Worm (Caenorhabditis elegans): ENCODE measurements around the gene C04G6.11.
A peak's percentile ranks its signal among the peaks of the same experiment; 100 is the strongest.

The C04G6.11 gene

ce11 chrII:5056254-5056653 lies 47.4 kb downstream of the C04G6.11 start (continued):
- TF ChIP-seq lin-54 (GFP tag; optimal IDR thresholded peaks at IDR 0.05): peak; percentile 35
- no peak for TF ChIP-seq B0261.1 (tag; optimal IDR thresholded peaks at IDR 0.05)
- peak; percentile 29; the same call in 1 of the 2 replicates for TF ChIP-seq D2030.7 (GFP tag; IDR thresholded peaks at IDR 0.05)
- no peak for TF ChIP-seq aptf-2 (GFP tag; conservative IDR thresholded peaks at IDR 0.05)
- peak; percentile 26 for TF ChIP-seq him-1 (tag; optimal IDR thresholded peaks at IDR 0.05)
- TF ChIP-seq F33H1.4 (GFP tag; IDR thresholded peaks at IDR 0.05): peak; percentile 12; the same call in 1 of the 2 replicates
- TF ChIP-seq rcor-1 (GFP tag; IDR thresholded peaks at IDR 0.05): peak; percentile 49; the same call in 1 of the 2 replicates
- no peak for TF ChIP-seq cebp-2 (GFP tag; IDR thresholded peaks at IDR 0.05)
- peak; percentile 50; the same call in 1 of the 2 replicates for TF ChIP-seq pbrm-1 (GFP tag; IDR thresholded peaks at IDR 0.05)
- TF ChIP-seq pha-4 (tag; optimal IDR thresholded peaks at IDR 0.05): no peak
- peak; percentile 26 for TF ChIP-seq die-1 (tag; optimal IDR thresholded peaks at IDR 0.05)
- TF ChIP-seq B0336.3 (GFP tag; IDR thresholded peaks at IDR 0.05): peak; percentile 89
- TF ChIP-seq dpl-1 (GFP tag; optimal IDR thresholded peaks at IDR 0.05): no peak
- 0 out of 2 replicates have a peak, but pooled peaks have one; percentile 4 for TF ChIP-seq madf-3 (GFP tag; IDR thresholded peaks at IDR 0.05)
- no peak for TF ChIP-seq ccch-3 (GFP tag; optimal IDR thresholded peaks at IDR 0.05)
- peak; percentile 65; the same call in 1 of the 2 replicates for TF ChIP-seq hsf-1 (GFP tag; IDR thresholded peaks at IDR 0.05)
- TF ChIP-seq akir-1 (GFP tag; optimal IDR thresholded peaks at IDR 0.05): no peak

- TF ChIP-seq sea-2 (GFP tag; IDR thresholded peaks at IDR 0.05) (no peak), F10E7.11 (tag; optimal IDR thresholded peaks at IDR 0.05) (no peak), unc-62 (GFP tag; optimal IDR thresholded peaks at IDR 0.05) (no peak), Y53G8AR.9 (GFP tag; conservative IDR thresholded peaks at IDR 0.05) (peak; percentile 52; the same call in 1 of the 2 replicates), akir-1 (GFP tag; optimal IDR thresholded peaks at IDR 0.05) (no peak), nhr-27 (tag; optimal IDR thresholded peaks at IDR 0.05) (no peak), snpc-1.3 (tag; optimal IDR thresholded peaks at IDR 0.05; ENCODE audit: insufficient read depth) (peak; percentile 60), snpc-3.4 (tag; optimal IDR thresholded peaks at IDR 0.05) (peak; percentile 81), lir-1 (GFP tag; conservative IDR thresholded peaks at IDR 0.05) (peak; percentile 39; the same call in 1 of the 2 replicates), rec-8 (tag; optimal IDR thresholded peaks at IDR 0.05) (no peak), him-1 (tag; optimal IDR thresholded peaks at IDR 0.05) (no peak), ceh-79 (tag; optimal IDR thresholded peaks at IDR 0.05) (no peak), unc-130 (GFP tag; optimal IDR thresholded peaks at IDR 0.05) (no peak), F55B11.4 (tag; optimal IDR thresholded peaks at IDR 0.05; ENCODE audit: borderline replicate concordance, insufficient read depth) (no peak), snpc-1.1 (tag; optimal IDR thresholded peaks at IDR 0.05; ENCODE audit: insufficient read depth) (peak; percentile 81), let-526 (GFP tag; IDR thresholded peaks at IDR 0.05) (no peak), tlf-1 (GFP tag; optimal IDR thresholded peaks at IDR 0.05) (peak; percentile 85), F33H1.4 (GFP tag; IDR thresholded peaks at IDR 0.05) (peak; percentile 96), C17E4.6 (GFP tag; IDR thresholded peaks at IDR 0.05) (no peak), lag-1 (GFP tag; IDR thresholded peaks at IDR 0.05) (no peak), hsf-1 (GFP tag; IDR thresholded peaks at IDR 0.05) (peak; percentile 72), ZK185.1 (tag; optimal IDR thresholded peaks at IDR 0.05; ENCODE audit: poor library complexity, severe bottlenecking) (peak; percentile 90), lin-54 (GFP tag; optimal IDR thresholded peaks at IDR 0.05) (peak; percentile 92), F22D6.2 (tag; optimal IDR thresholded peaks at IDR 0.05) (no peak), nfya-2 (GFP tag; IDR thresholded peaks at IDR 0.05) (no peak), sdz-38 (tag; optimal IDR thresholded peaks at IDR 0.05) (no peak), egl-44 (GFP tag; IDR thresholded peaks at IDR 0.05) (no peak), T07F8.4 (tag; optimal IDR thresholded peaks at IDR 0.05) (no peak), D2030.7 (GFP tag; IDR thresholded peaks at IDR 0.05) (peak; percentile 83), egl-18 (GFP tag; IDR thresholded peaks at IDR 0.05) (no peak), pbrm-1 (GFP tag; IDR thresholded peaks at IDR 0.05) (peak; percentile 89), cebp-2 (GFP tag; IDR thresholded peaks at IDR 0.05) (no peak), ccch-3 (GFP tag; optimal IDR thresholded peaks at IDR 0.05) (no peak), Y79H2A.3 (GFP tag; conservative IDR thresholded peaks at IDR 0.05) (no peak), dpff-1 (tag; optimal IDR thresholded peaks at IDR 0.05) (no peak), ceh-27 (GFP tag; optimal IDR thresholded peaks at IDR 0.05) (peak; percentile 92)
These were observed 48.4 kb downstream of the C04G6.11 start, which contains the start of the genes ify-1 and rpl-22 for ce11 chrII:5055129-5055666. Gene ify-1 (minus strand): TSS chrII:5055179. Gene rpl-22 (plus strand): TSS chrII:5055616.
